Worm (Caenorhabditis elegans) whole organism, early embryonic: Measurements from ENCODE around the gene Y119D3B.21.

ENCODE experiments used
- F13C5.2 ChIP-seq: sonication (generic microtip); optimal IDR thresholded peaks from 2 replicates; lab custom pipeline; 2017; ENCODE audit warnings: mild to moderate bottlenecking, missing genetic modification characterization, inconsistent platforms, missing compliant biosample characterization
- ama-1 ChIP-seq: fragments of 150-350 bp; optimal IDR thresholded peaks from 2 replicates; lab custom pipeline; 2014
- ets-7 ChIP-seq: sonication (generic microtip); optimal IDR thresholded peaks from 2 replicates; lab custom pipeline; 2016; ENCODE audit warnings: missing genotype, missing genetic modification characterization, missing compliant biosample characterization
- flt-1 ChIP-seq: fragments of 200-800 bp; sonication (Bioruptor generic); IDR thresholded peaks from 2 replicates; pipeline ENCODE4 v1.3.6; 2022; ENCODE audit warnings: missing genetic modification characterization, missing compliant biosample characterization
- hmg-4 ChIP-seq: fragments of 200-800 bp; sonication (Bioruptor generic); optimal IDR thresholded peaks from 2 replicates; lab custom pipeline; 2018; ENCODE audit warnings: mild to moderate bottlenecking, missing genetic modification characterization, missing compliant biosample characterization
- scrt-1 ChIP-seq: fragments of 200-800 bp; sonication (Bioruptor generic); IDR thresholded peaks from 2 replicates; pipeline ENCODE4 v1.3.6; 2022; ENCODE audit warnings: missing genetic modification characterization, missing compliant biosample characterization
- tbx-37 ChIP-seq: fragments of 200-800 bp; sonication (Bioruptor generic); conservative IDR thresholded peaks from 2 replicates; pipeline ENCODE4 v1.3.6; 2022; ENCODE audit warnings: missing genetic modification reagents, missing genetic modification characterization, missing compliant biosample characterization
- tra-4 ChIP-seq: sonication (generic microtip); optimal IDR thresholded peaks from 2 replicates; lab custom pipeline; 2017; ENCODE audit warnings: missing genetic modification characterization, missing compliant biosample characterization

ce11 chrIII:1207852-1208251, 6.9 kb upstream of the Y119D3B.21 start, which contains the start of gene orc-3:
- TF ChIP-seq tra-4 (tag; lab: Kevin White, UChicago), result no peak
- no peak for TF ChIP-seq ama-1 (lab: Kevin White, UChicago)
- no peak for TF ChIP-seq hmg-4 (GFP tag; lab: Kevin White, UChicago)
- no peak for TF ChIP-seq flt-1 (GFP tag; lab: Robert Waterston, UW)
- TF ChIP-seq ets-7 (tag; lab: Kevin White, UChicago), result no peak
- no peak for TF ChIP-seq scrt-1
- no peak for TF ChIP-seq tbx-37 (GFP tag; lab: Robert Waterston, UW)
- no peak for TF ChIP-seq F13C5.2
